Fruit fly (Drosophila melanogaster) whole organism: ENCODE data around the gene CG14573.

Experiments
- CG8478 ChIP-seq: fragments of >200 bp; optimal IDR thresholded peaks from 2 replicates; lab custom pipeline; 2018; ENCODE audit warnings: inconsistent platforms
- Dll ChIP-seq: fragments of >200 bp; optimal IDR thresholded peaks from 2 replicates; lab custom pipeline; 2017
- EcR ChIP-seq, 2 experiments: fragments of >200 bp; optimal IDR thresholded peaks; 2 replicates each; lab custom pipeline; 2017; ENCODE audit warnings: missing biosample characterization in 2 of 2, missing genetic modification characterization in 2 of 2, missing genetic modification reagents in 2 of 2
- pan ChIP-seq: fragments of >200 bp; optimal IDR thresholded peaks from 2 replicates; lab custom pipeline; 2017
- psq ChIP-seq: fragments of >200 bp; optimal IDR thresholded peaks from 2 replicates; lab custom pipeline; 2017
- usp ChIP-seq: fragments of >200 bp; optimal IDR thresholded peaks from 2 replicates; lab custom pipeline; 2017; ENCODE audit warnings: missing biosample characterization, missing genetic modification characterization, mixed read lengths

- TF ChIP-seq psq (lab: Kevin White, UChicago) (no peak), CG8478 (no peak), usp (no peak), pan (lab: Kevin White, UChicago) (no peak), Dll (lab: Kevin White, UChicago) (no peak), EcR (GFP tag; optimal IDR thresholded peaks at IDR 0.05; lab: Kevin White, UChicago) (peak in 1 of 2 experiments; percentile 21)
Observed at dm6 chr3L:21709785-21710591, 23.9 kb upstream of the CG14573 start.
